Worm (Caenorhabditis elegans) whole organism, early embryonic: ENCODE results near the gene F59A6.3.

ENCODE experiments used
- B0310.2 ChIP-seq: sonication (generic microtip); optimal IDR thresholded peaks from 2 replicates; lab custom pipeline; 2016; ENCODE audit warnings: mild to moderate bottlenecking, missing genetic modification characterization, missing compliant biosample characterization
- F13C5.2 ChIP-seq: sonication (generic microtip); optimal IDR thresholded peaks from 2 replicates; lab custom pipeline; 2017; ENCODE audit warnings: mild to moderate bottlenecking, missing genetic modification characterization, inconsistent platforms, missing compliant biosample characterization
- aly-1 ChIP-seq: sonication (generic microtip); optimal IDR thresholded peaks from 2 replicates; lab custom pipeline; 2016; ENCODE audit warnings: missing genetic modification characterization, missing compliant biosample characterization
- ama-1 ChIP-seq: fragments of 150-350 bp; optimal IDR thresholded peaks from 2 replicates; lab custom pipeline; 2014
- ceh-13 ChIP-seq: fragments of 200-800 bp; sonication (Bioruptor generic); optimal IDR thresholded peaks from 2 replicates; lab custom pipeline; 2018; ENCODE audit warnings: mild to moderate bottlenecking, missing genetic modification characterization, missing compliant biosample characterization
- ceh-36 ChIP-seq: sonication (generic microtip); optimal IDR thresholded peaks from 2 replicates; lab custom pipeline; 2016; ENCODE audit warnings: missing genetic modification characterization, inconsistent platforms, missing compliant biosample characterization
- ets-7 ChIP-seq: sonication (generic microtip); optimal IDR thresholded peaks from 2 replicates; lab custom pipeline; 2016; ENCODE audit warnings: missing genotype, missing genetic modification characterization, missing compliant biosample characterization
- flt-1 ChIP-seq: fragments of 200-800 bp; sonication (Bioruptor generic); IDR thresholded peaks from 2 replicates; pipeline ENCODE4 v1.3.6; 2022; ENCODE audit warnings: missing genetic modification characterization, missing compliant biosample characterization
- hmbx-1 ChIP-seq: sonication (generic microtip); optimal IDR thresholded peaks from 2 replicates; lab custom pipeline; 2016; ENCODE audit warnings: mild to moderate bottlenecking, missing genetic modification characterization, missing compliant biosample characterization
- hmg-4 ChIP-seq: fragments of 200-800 bp; sonication (Bioruptor generic); optimal IDR thresholded peaks from 2 replicates; lab custom pipeline; 2018; ENCODE audit warnings: mild to moderate bottlenecking, missing genetic modification characterization, missing compliant biosample characterization
- hnd-1 ChIP-seq: sonication (generic microtip); optimal IDR thresholded peaks from 2 replicates; lab custom pipeline; 2016; ENCODE audit warnings: missing genetic modification characterization, missing compliant biosample characterization
- pes-1 ChIP-seq: fragments of 200-800 bp; sonication (Bioruptor generic); IDR thresholded peaks from 2 replicates; pipeline ENCODE4 v1.3.6; 2022; ENCODE audit warnings: missing genetic modification reagents, missing genetic modification characterization, missing compliant biosample characterization
- scrt-1 ChIP-seq: fragments of 200-800 bp; sonication (Bioruptor generic); IDR thresholded peaks from 2 replicates; pipeline ENCODE4 v1.3.6; 2022; ENCODE audit warnings: missing genetic modification characterization, missing compliant biosample characterization
- sea-1 ChIP-seq: fragments of 200-800 bp; sonication (Bioruptor generic); conservative IDR thresholded peaks from 2 replicates; pipeline ENCODE4 v1.3.6; 2022; ENCODE audit warnings: missing genetic modification characterization, missing compliant biosample characterization
- tbx-11 ChIP-seq: fragments of 200-800 bp; sonication (Bioruptor generic); IDR thresholded peaks from 2 replicates; pipeline ENCODE4 v1.3.6; 2022; ENCODE audit warnings: missing genetic modification characterization, missing compliant biosample characterization
- tbx-37 ChIP-seq: fragments of 200-800 bp; sonication (Bioruptor generic); conservative IDR thresholded peaks from 2 replicates; pipeline ENCODE4 v1.3.6; 2022; ENCODE audit warnings: missing genetic modification reagents, missing genetic modification characterization, missing compliant biosample characterization
- tra-4 ChIP-seq: sonication (generic microtip); optimal IDR thresholded peaks from 2 replicates; lab custom pipeline; 2017; ENCODE audit warnings: missing genetic modification characterization, missing compliant biosample characterization

The F59A6.3 gene

ce11 chrII:4993530-4994192 is 14.5 kb upstream of the F59A6.3 start, which contains the start of the genes eif-1 and vps-24:
Gene eif-1 (minus strand): TSS chrII:4993580.
Gene vps-24 (plus strand): TSS chrII:4993998.
- TF ChIP-seq tbx-37 (GFP tag; lab: Robert Waterston, UW) (no peak), scrt-1 (GFP tag; lab: Robert Waterston, UW) (no peak), pes-1 (GFP tag; lab: Robert Waterston, UW) (0 out of 2 replicates have a peak, but pooled peaks have one; percentile 37), F13C5.2 (no peak), hmbx-1 (no peak)

DNA sequence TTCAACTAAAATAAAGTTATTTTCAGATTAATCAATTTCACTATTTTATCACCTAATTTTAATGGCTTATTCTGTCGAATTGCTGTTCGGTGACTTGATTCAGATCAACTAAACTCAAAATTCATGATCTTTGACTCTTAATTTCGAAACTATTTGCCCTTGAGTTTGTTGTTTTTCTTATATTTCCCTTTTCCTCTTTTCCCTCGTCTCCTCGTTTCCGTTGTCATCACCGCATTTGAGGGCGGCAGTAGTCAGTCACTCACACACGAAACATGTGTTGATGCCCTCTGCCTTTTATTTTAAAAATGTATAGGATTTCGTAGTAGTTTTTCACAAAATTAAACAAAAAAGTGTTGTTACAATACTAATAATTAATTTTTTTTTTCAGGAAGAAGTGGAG is 13.2 kb upstream of the F59A6.3 start, which contains the start of gene rnh-1.0:
Gene rnh-1.0 (plus strand): TSS at position 389 of the 400 bp plus-strand sequence.
- TF ChIP-seq hnd-1 (no peak), scrt-1 (GFP tag; lab: Robert Waterston, UW) (no peak), aly-1 (tag; lab: Kevin White, UChicago) (no peak), ets-7 (tag; lab: Kevin White, UChicago) (no peak), ama-1 (lab: Kevin White, UChicago) (no peak), F13C5.2 (no peak), hmbx-1 (no peak), tbx-11 (GFP tag; lab: Robert Waterston, UW) (no peak), ceh-36 (no peak), flt-1 (GFP tag; lab: Robert Waterston, UW) (no peak), hmg-4 (no peak), tbx-37 (GFP tag; lab: Robert Waterston, UW) (no peak), pes-1 (GFP tag; lab: Robert Waterston, UW) (no peak), sea-1 (GFP tag; lab: Robert Waterston, UW) (no peak), ceh-13 (GFP tag; lab: Kevin White, UChicago) (no peak), B0310.2 (tag; lab: Kevin White, UChicago) (no peak), tra-4 (tag; lab: Kevin White, UChicago) (no peak)

DNA sequence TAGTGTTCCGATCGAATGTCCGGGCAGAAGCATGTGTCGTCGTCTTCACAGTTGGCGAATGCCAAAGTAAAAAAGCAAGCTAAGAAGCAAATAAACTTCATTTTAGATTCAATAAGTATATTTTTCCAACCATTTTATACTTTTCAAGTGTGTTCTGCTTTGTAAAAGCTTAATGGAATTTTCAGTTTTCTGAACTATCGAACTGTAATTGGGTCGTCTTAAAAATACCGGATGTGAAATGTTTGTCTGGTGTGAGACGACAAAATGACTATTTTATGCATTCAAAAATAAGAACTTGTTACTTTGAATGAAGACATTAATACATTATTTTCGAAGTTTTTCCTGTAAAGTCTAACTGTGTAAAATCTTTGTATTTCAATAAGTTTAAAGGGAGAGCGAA is 9.5 kb upstream of the F59A6.3 start, which contains the start of gene F59A6.11:
Gene F59A6.11 (minus strand): TSS at position 101 of the 400 bp plus-strand sequence.
- no peak for TF ChIP-seq tbx-37 (GFP tag; lab: Robert Waterston, UW)
- TF ChIP-seq ceh-36 = no peak
- TF ChIP-seq hnd-1 = no peak
- TF ChIP-seq scrt-1 (GFP tag; lab: Robert Waterston, UW) = no peak
- TF ChIP-seq F13C5.2 = no peak
- no peak for TF ChIP-seq tra-4 (tag; lab: Kevin White, UChicago)
- no peak for TF ChIP-seq ceh-13 (GFP tag; lab: Kevin White, UChicago)
- TF ChIP-seq sea-1 (GFP tag; lab: Robert Waterston, UW) = no peak
- no peak for TF ChIP-seq hmg-4
- TF ChIP-seq pes-1 (GFP tag; lab: Robert Waterston, UW) = no peak

DNA sequence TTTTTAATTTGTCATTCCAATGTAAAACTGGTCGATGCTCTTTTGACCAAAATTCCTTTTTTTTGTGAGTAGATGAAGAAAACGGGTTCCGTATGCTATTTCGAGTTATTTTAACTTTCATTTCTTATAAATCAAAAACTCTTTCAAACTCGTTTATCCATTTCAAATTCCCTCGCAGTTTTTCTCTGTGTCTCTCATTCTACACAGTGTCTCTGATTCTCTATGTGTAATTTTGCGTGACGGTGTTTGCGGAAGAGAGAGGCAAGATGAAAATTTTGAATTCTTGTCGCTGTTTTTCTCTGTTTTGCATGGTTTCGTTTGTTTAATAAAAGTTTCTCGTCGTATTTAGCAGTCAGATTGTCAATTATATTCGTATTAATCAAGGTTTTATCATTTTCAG is 9.0 kb upstream of the F59A6.3 start, which contains the start of gene citk-2:
Gene citk-2 (plus strand): TSS at position 399 of the 400 bp plus-strand sequence.
- TF ChIP-seq F13C5.2 (peak; percentile 70), tbx-37 (GFP tag; lab: Robert Waterston, UW) (no peak)

DNA sequence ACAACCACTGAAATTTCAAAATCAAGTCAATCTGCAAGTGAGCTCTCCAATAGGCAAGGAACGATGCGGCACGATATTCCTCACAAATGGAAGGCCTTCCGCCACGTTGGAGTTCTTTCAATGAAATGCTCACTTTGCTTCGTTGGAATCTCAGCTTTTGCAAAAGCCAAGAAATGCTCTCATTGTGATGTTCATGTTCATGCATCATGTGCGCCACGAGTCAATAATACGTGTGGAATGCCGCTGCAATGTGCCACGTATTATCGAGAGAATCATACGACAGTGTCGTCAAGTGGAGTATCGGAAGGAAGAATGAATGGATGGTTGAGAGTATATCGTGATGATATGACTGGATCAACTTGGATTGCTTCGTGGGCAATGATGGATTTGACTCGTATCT is 6.3 kb upstream of the F59A6.3 start:
- TF ChIP-seq scrt-1 (GFP tag; lab: Robert Waterston, UW) = no peak
- TF ChIP-seq hmbx-1 = no peak

DNA sequence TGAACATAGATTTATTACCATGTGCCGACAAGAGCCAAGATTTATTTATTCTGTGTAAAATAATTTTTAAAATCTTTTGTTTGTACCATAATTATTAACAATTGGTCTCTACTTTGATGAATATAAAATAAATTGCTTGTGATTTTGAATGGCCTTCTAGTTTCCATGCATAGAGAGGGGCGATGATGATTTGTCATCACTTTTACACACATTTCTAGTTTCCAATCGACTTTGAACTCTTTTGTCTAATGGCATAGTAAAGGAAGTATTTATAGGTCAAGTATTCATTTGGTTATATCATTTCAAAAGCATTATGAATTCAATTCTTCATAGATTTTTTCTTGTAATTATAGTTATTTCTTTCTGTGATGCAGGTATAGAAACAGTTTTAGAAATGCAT is 4.5 kb upstream of the F59A6.3 start, which contains the start of gene F59A6.10:
Gene F59A6.10 (plus strand): TSS at position 301 of the 400 bp plus-strand sequence.
- TF ChIP-seq hmg-4 = no peak
- no peak for TF ChIP-seq hnd-1
- no peak for TF ChIP-seq scrt-1 (GFP tag; lab: Robert Waterston, UW)
- no peak for TF ChIP-seq ama-1 (lab: Kevin White, UChicago)
- no peak for TF ChIP-seq B0310.2 (tag; lab: Kevin White, UChicago)
- TF ChIP-seq tra-4 (tag; lab: Kevin White, UChicago) = no peak
- TF ChIP-seq sea-1 (GFP tag; lab: Robert Waterston, UW) = no peak
- TF ChIP-seq aly-1 (tag; lab: Kevin White, UChicago) = no peak
- no peak for TF ChIP-seq pes-1 (GFP tag; lab: Robert Waterston, UW)
- TF ChIP-seq ceh-36 = no peak
- TF ChIP-seq flt-1 (GFP tag; lab: Robert Waterston, UW) = no peak
- no peak for TF ChIP-seq tbx-37 (GFP tag; lab: Robert Waterston, UW)
- no peak for TF ChIP-seq ceh-13 (GFP tag; lab: Kevin White, UChicago)
- no peak for TF ChIP-seq ets-7 (tag; lab: Kevin White, UChicago)
- no peak for TF ChIP-seq tbx-11 (GFP tag; lab: Robert Waterston, UW)

DNA sequence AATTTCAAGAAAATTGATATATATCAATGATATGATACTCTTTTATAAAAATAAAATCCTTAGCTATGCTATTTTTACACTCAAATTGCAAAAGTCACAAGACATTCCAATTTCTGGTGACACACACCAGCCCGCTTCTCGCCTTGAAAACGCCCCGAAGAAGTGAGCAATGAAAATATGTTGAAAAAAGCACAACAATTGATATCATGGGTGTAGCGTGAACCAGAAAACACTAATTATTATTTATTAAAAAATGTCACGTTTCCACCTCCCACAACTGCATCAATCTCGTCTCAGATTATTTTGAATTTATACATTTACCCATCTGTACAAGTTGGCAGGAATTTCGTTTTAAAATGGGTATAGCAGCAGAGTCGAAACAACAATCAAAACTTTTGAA is 3.4 kb upstream of the F59A6.3 start, which contains the start of gene F59A6.4:
Gene F59A6.4 (plus strand): TSS at position 301 of the 400 bp plus-strand sequence.
- TF ChIP-seq pes-1 (GFP tag; lab: Robert Waterston, UW) (no peak), tbx-37 (GFP tag; lab: Robert Waterston, UW) (no peak), ets-7 (tag; lab: Kevin White, UChicago) (no peak), hnd-1 (no peak)

- no peak for TF ChIP-seq hmg-4
- no peak for TF ChIP-seq ets-7 (tag; lab: Kevin White, UChicago)
- TF ChIP-seq F13C5.2 = no peak
- TF ChIP-seq aly-1 (tag; lab: Kevin White, UChicago) = no peak
- no peak for TF ChIP-seq ceh-36
- TF ChIP-seq hmbx-1 = no peak
- TF ChIP-seq flt-1 (GFP tag; lab: Robert Waterston, UW) = no peak
- TF ChIP-seq hnd-1 = no peak
- TF ChIP-seq pes-1 (GFP tag; lab: Robert Waterston, UW) = no peak
- TF ChIP-seq tra-4 (tag; lab: Kevin White, UChicago) = no peak
Measured at ce11 chrII:5011978-5012377, 3.8 kb downstream of the F59A6.3 start, which contains the start of gene F59A6.12. Gene F59A6.12 (minus strand): TSS chrII:5012078.
